Fruit fly (Drosophila melanogaster) whole organism, embryonic: Measurements from ENCODE around the gene Enoph.

ENCODE experiments used
- Aef1 ChIP-seq: fragments of 200-800 bp; sonication (Bioruptor generic); IDR thresholded peaks from 3 replicates; pipeline ENCODE4 v1.3.6; 2022; ENCODE audit warnings: missing biosample characterization, missing genetic modification characterization
- B-H1 ChIP-seq: fragments of 200-800 bp; sonication (Bioruptor generic); IDR thresholded peaks from 3 replicates; pipeline ENCODE4 v1.3.6; 2022; ENCODE audit warnings: missing biosample characterization, missing genetic modification characterization
- CG10274 ChIP-seq: fragments of 200-800 bp; sonication (Bioruptor generic); optimal IDR thresholded peaks from 3 replicates; lab custom pipeline; 2017; ENCODE audit warnings: missing biosample characterization, mild to moderate bottlenecking, missing genetic modification characterization
- CG12659 ChIP-seq: fragments of 200-800 bp; sonication (Bioruptor generic); optimal IDR thresholded peaks from 3 replicates; lab custom pipeline; 2017; ENCODE audit warnings: mild to moderate bottlenecking, missing biosample characterization, missing genetic modification reagents, missing genetic modification characterization
- CG12942 ChIP-seq: fragments of 200-800 bp; sonication (Bioruptor generic); optimal IDR thresholded peaks from 3 replicates; lab custom pipeline; 2016; ENCODE audit warnings: missing biosample characterization, missing genetic modification characterization
- CG13123 ChIP-seq: fragments of 200-800 bp; sonication (Bioruptor generic); optimal IDR thresholded peaks from 2 replicates; lab custom pipeline; 2016; ENCODE audit warnings: missing biosample characterization, missing genetic modification characterization
- CG14014 ChIP-seq: fragments of 200-800 bp; sonication (Bioruptor generic); IDR thresholded peaks from 2 replicates; pipeline ENCODE4 v1.3.6; 2022; ENCODE audit warnings: missing biosample characterization, missing genetic modification characterization
- CG14441 ChIP-seq: fragments of 200-800 bp; sonication (Bioruptor generic); IDR thresholded peaks from 2 replicates; pipeline ENCODE4 v1.3.6; 2022; ENCODE audit warnings: missing biosample characterization, missing genetic modification characterization
- CG14860 ChIP-seq: fragments of 200-800 bp; sonication (Bioruptor generic); IDR thresholded peaks from 3 replicates; pipeline ENCODE4 v1.3.6; 2022; ENCODE audit warnings: missing biosample characterization, missing genetic modification characterization; ENCODE audit not compliant: partially characterized antibody
- CG17361 ChIP-seq: fragments of 200-800 bp; sonication (Bioruptor generic); IDR thresholded peaks from 3 replicates; pipeline ENCODE4 v1.3.6; 2022; ENCODE audit warnings: missing biosample characterization, missing genetic modification characterization
- CG17802 ChIP-seq: fragments of 200-800 bp; sonication (Bioruptor generic); optimal IDR thresholded peaks from 2 replicates; lab custom pipeline; 2018; ENCODE audit warnings: missing biosample characterization, mild to moderate bottlenecking, missing genetic modification characterization, moderate library complexity
- CG17912 ChIP-seq: fragments of 200-800 bp; sonication (Bioruptor generic); optimal IDR thresholded peaks from 2 replicates; lab custom pipeline; 2018; ENCODE audit warnings: missing biosample characterization, mild to moderate bottlenecking, missing genetic modification characterization
- CG3163 ChIP-seq: fragments of 200-800 bp; sonication (Bioruptor generic); optimal IDR thresholded peaks from 3 replicates; lab custom pipeline; 2016; ENCODE audit warnings: missing biosample characterization, missing genetic modification characterization
- CG3726 ChIP-seq: fragments of 200-800 bp; sonication (Bioruptor generic); IDR thresholded peaks from 3 replicates; pipeline ENCODE4, ENCODE4 v1.3.6; 2022; ENCODE audit warnings: missing biosample characterization, missing genetic modification characterization
- CG3847 ChIP-seq: fragments of 200-800 bp; sonication (Bioruptor generic); IDR thresholded peaks from 2 replicates; pipeline ENCODE4 v1.3.6; 2022; ENCODE audit warnings: missing biosample characterization, missing genetic modification characterization
- CG4282 ChIP-seq: fragments of 200-800 bp; sonication (Bioruptor generic); optimal IDR thresholded peaks from 2 replicates; lab custom pipeline; 2016; ENCODE audit warnings: missing biosample characterization, missing genetic modification characterization
- CG6272 ChIP-seq: fragments of 200-800 bp; sonication (Bioruptor generic); IDR thresholded peaks from 2 replicates; pipeline ENCODE4 v1.3.6; 2022; ENCODE audit warnings: missing biosample characterization, missing genetic modification characterization
- CG6654 ChIP-seq: fragments of 200-800 bp; sonication (Bioruptor generic); optimal IDR thresholded peaks from 2 replicates; lab custom pipeline; 2017; ENCODE audit warnings: missing biosample characterization, mild to moderate bottlenecking, missing genetic modification characterization
- CG8281 ChIP-seq: fragments of 200-800 bp; sonication (Bioruptor generic); optimal IDR thresholded peaks from 2 replicates; lab custom pipeline; 2018; ENCODE audit warnings: missing biosample characterization, mild to moderate bottlenecking, missing genetic modification characterization, moderate library complexity
- CG9609 ChIP-seq: fragments of 200-800 bp; sonication (Bioruptor generic); optimal IDR thresholded peaks from 3 replicates; lab custom pipeline; 2016; ENCODE audit warnings: missing biosample characterization, missing genetic modification characterization
- Chrac-16 ChIP-seq: fragments of 200-800 bp; sonication (Bioruptor generic); optimal IDR thresholded peaks from 3 replicates; lab custom pipeline; 2016; ENCODE audit warnings: missing biosample characterization, missing genetic modification characterization
- Elba2 ChIP-seq: fragments of 200-800 bp; sonication (Bioruptor generic); optimal IDR thresholded peaks from 3 replicates; lab custom pipeline; 2016; ENCODE audit warnings: missing biosample characterization, missing genetic modification characterization
- Fer2 ChIP-seq: fragments of 200-800 bp; sonication (Bioruptor generic); optimal IDR thresholded peaks from 2 replicates; lab custom pipeline; 2018; ENCODE audit warnings: missing biosample characterization, mild to moderate bottlenecking, missing genetic modification characterization, moderate library complexity
- Gug ChIP-seq: fragments of 200-800 bp; sonication (Bioruptor generic); IDR thresholded peaks from 4 replicates; pipeline ENCODE4 v1.3.6; 2022; ENCODE audit warnings: missing biosample characterization, missing genetic modification characterization
- HLH54F ChIP-seq: fragments of 200-800 bp; sonication (Bioruptor generic); optimal IDR thresholded peaks from 3 replicates; lab custom pipeline; 2016; ENCODE audit warnings: missing biosample characterization, missing genetic modification characterization
- Hand ChIP-seq: fragments of 200-800 bp; sonication (Bioruptor generic); optimal IDR thresholded peaks from 2 replicates; lab custom pipeline; 2017; ENCODE audit warnings: mild to moderate bottlenecking, missing biosample characterization, missing genetic modification reagents, missing genetic modification characterization
- Kr ChIP-seq: fragments of 200-800 bp; sonication (Bioruptor generic); optimal IDR thresholded peaks from 2 replicates; lab custom pipeline; 2017; ENCODE audit warnings: missing biosample characterization, mild to moderate bottlenecking, missing genetic modification characterization
- Med ChIP-seq: fragments of 200-800 bp; sonication (Bioruptor generic); peaks from one replicate; lab custom pipeline; 2016; ENCODE audit warnings: missing biosample characterization, missing genetic modification characterization, mild to moderate bottlenecking, inconsistent platforms, moderate library complexity
- Nf-YA ChIP-seq: fragments of 200-800 bp; sonication (Bioruptor generic); IDR thresholded peaks from 2 replicates; pipeline ENCODE4 v1.3.6; 2022; ENCODE audit warnings: missing biosample characterization, missing genetic modification characterization
- Nf-YB ChIP-seq: fragments of 200-800 bp; sonication (Bioruptor generic); optimal IDR thresholded peaks from 3 replicates; lab custom pipeline; 2019; ENCODE audit warnings: missing biosample characterization, mild to moderate bottlenecking, missing genetic modification characterization, moderate library complexity
- Optix ChIP-seq: fragments of 200-800 bp; sonication (Bioruptor generic); IDR thresholded peaks from 3 replicates; pipeline ENCODE4 v1.3.6; 2022; ENCODE audit warnings: missing biosample characterization, missing genetic modification characterization
- Usf ChIP-seq: fragments of 200-800 bp; sonication (Bioruptor generic); optimal IDR thresholded peaks from 2 replicates; lab custom pipeline; 2017; ENCODE audit warnings: missing genotype, missing biosample characterization, missing genetic modification characterization
- amos ChIP-seq: fragments of 200-800 bp; sonication (Bioruptor generic); IDR thresholded peaks from 2 replicates; pipeline ENCODE4 v1.3.6; 2022; ENCODE audit warnings: missing biosample characterization, missing genetic modification characterization; ENCODE audit not compliant: partially characterized antibody
- bbx ChIP-seq: fragments of 200-800 bp; sonication (Bioruptor generic); IDR thresholded peaks from 2 replicates; pipeline ENCODE4 v1.3.6; 2022; ENCODE audit warnings: missing biosample characterization, missing genetic modification characterization; ENCODE audit not compliant: partially characterized antibody
- bcd ChIP-seq: fragments of 200-800 bp; sonication (Bioruptor generic); optimal IDR thresholded peaks from 2 replicates; lab custom pipeline; 2017; ENCODE audit warnings: missing biosample characterization, mild to moderate bottlenecking, missing genetic modification characterization
- br ChIP-seq: fragments of >200 bp; optimal IDR thresholded peaks from 2 replicates; lab custom pipeline; 2017
- cato ChIP-seq: fragments of 200-800 bp; sonication (Bioruptor generic); optimal IDR thresholded peaks from 2 replicates; lab custom pipeline; 2016; ENCODE audit warnings: missing biosample characterization, missing genetic modification characterization, borderline replicate concordance
- danr ChIP-seq: fragments of 200-800 bp; sonication (Bioruptor generic); IDR thresholded peaks from 2 replicates; pipeline ENCODE4 v1.3.6; 2022; ENCODE audit warnings: missing biosample characterization, missing genetic modification characterization
- jumu ChIP-seq: fragments of 200-800 bp; sonication (Bioruptor generic); optimal IDR thresholded peaks from 3 replicates; lab custom pipeline; 2016; ENCODE audit warnings: missing biosample characterization, missing genetic modification characterization
- kah ChIP-seq: fragments of 200-800 bp; sonication (Bioruptor generic); optimal IDR thresholded peaks from 2 replicates; lab custom pipeline; 2018; ENCODE audit warnings: missing biosample characterization, mild to moderate bottlenecking, missing genetic modification characterization
- nau ChIP-seq: fragments of 200-800 bp; sonication (Bioruptor generic); optimal IDR thresholded peaks from 3 replicates; lab custom pipeline; 2017; ENCODE audit warnings: missing biosample characterization, mild to moderate bottlenecking, missing genetic modification characterization, missing genetic modification reagents
- pb ChIP-seq: fragments of 200-800 bp; sonication (Bioruptor generic); optimal IDR thresholded peaks from 3 replicates; lab custom pipeline; 2016; ENCODE audit warnings: missing biosample characterization, missing genetic modification characterization
- ro ChIP-seq: fragments of 200-800 bp; sonication (Bioruptor generic); IDR thresholded peaks from 2 replicates; pipeline ENCODE4 v1.3.6; 2022; ENCODE audit warnings: missing biosample characterization, missing genetic modification characterization
- sens ChIP-seq: fragments of 200-800 bp; sonication (Bioruptor generic); peaks from one replicate; lab custom pipeline; 2016; ENCODE audit warnings: missing biosample characterization, missing genetic modification characterization
- sna ChIP-seq: fragments of 200-800 bp; sonication (Bioruptor generic); IDR thresholded peaks from 2 replicates; pipeline ENCODE4 v1.3.6; 2022; ENCODE audit warnings: missing biosample characterization, missing genetic modification characterization; ENCODE audit not compliant: partially characterized antibody
- sqz ChIP-seq: fragments of 200-800 bp; sonication (Bioruptor generic); optimal IDR thresholded peaks from 3 replicates; lab custom pipeline; 2018; ENCODE audit warnings: missing biosample characterization, mild to moderate bottlenecking, missing genetic modification characterization
- usp ChIP-seq: fragments of >200 bp; optimal IDR thresholded peaks from 2 replicates; lab custom pipeline; 2017; ENCODE audit warnings: missing biosample characterization, missing genetic modification characterization
- zen2 ChIP-seq: fragments of 200-800 bp; sonication (Bioruptor generic); IDR thresholded peaks from 3 replicates; pipeline ENCODE4 v1.3.6; 2022; ENCODE audit warnings: missing biosample characterization, missing genetic modification characterization; ENCODE audit not compliant: partially characterized antibody
- zf30C ChIP-seq: fragments of 200-800 bp; sonication (Bioruptor generic); optimal IDR thresholded peaks from 3 replicates; lab custom pipeline; 2018; ENCODE audit warnings: missing biosample characterization, mild to moderate bottlenecking, missing genetic modification characterization

Enoph gene

DNA sequence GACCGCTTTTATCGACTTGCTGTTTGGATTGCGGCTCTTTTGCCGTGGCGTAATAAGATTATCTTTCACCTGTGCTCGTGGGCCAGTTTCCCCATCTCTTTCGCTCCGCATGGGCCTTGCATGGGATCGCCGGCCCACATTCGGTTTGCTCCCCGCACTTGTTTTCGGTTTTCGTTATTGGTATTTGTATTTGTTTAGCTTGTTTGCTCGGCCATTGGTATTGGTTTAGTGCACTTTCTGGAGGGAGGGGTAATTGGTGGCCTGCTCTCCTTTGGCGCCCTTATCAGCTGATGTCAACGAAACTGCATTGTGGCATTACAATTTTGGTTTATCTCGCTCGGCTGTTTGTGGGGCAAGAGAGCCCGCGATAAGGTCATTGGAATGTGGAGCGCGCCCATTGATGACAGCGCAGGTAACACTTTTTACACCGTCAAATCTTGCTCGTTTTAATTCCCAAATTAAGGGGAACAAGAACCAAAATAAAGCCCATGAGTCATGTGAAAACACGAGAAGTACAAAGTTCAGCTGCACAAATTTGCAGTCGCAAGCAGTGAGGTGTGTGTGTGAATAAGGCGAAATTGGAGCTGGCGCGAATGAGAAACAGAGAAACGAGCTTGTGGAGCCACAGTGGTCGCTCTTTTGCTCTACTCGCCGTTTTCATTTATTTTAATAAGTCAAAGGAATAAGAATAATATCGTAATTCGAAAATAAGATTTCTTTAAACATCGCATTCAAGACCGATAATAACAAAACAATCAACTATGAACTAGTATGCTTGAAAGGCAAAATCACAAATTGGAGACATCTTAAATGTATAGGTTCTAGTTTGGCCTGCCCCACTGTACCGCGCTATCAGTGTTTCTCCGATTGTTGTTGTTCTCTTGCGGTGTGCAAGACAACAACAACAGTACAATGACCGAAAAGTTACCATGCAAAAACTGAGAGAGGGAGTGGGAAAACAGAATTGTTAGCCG lies 40.9 kb downstream of the Enoph start (continued):
- TF ChIP-seq kah (GFP tag; lab: Kevin White, UChicago) (peak; percentile 92), CG14860 (no peak), CG6654 (GFP tag; lab: Kevin White, UChicago) (peak; percentile 84), CG12659 (peak; percentile 87), CG9609 (GFP tag; lab: Kevin White, UChicago) (peak; percentile 97), danr (GFP tag; lab: Robert Waterston, UW) (peak; percentile 87), Chrac-16 (GFP tag; lab: Kevin White, UChicago) (peak; percentile 85), B-H1 (GFP tag; lab: Robert Waterston, UW) (peak; percentile 88), sens (GFP tag; lab: Kevin White, UChicago) (peak; percentile 100), CG14441 (GFP tag; lab: Robert Waterston, UW) (peak; percentile 68), Optix (GFP tag; lab: Robert Waterston, UW) (peak; percentile 97), bbx (GFP tag; lab: Robert Waterston, UW) (no peak), Aef1 (GFP tag; lab: Robert Waterston, UW) (peak; percentile 73), CG6272 (GFP tag; lab: Robert Waterston, UW) (no peak), cato (peak; percentile 97), Hand (GFP tag; lab: Kevin White, UChicago) (peak; percentile 7), CG10274 (GFP tag; lab: Kevin White, UChicago) (peak; percentile 85), Elba2 (no peak), nau (GFP tag; lab: Kevin White, UChicago) (peak; percentile 99), Nf-YA (GFP tag; lab: Robert Waterston, UW) (peak; percentile 97), CG4282 (GFP tag; lab: Kevin White, UChicago) (peak; percentile 96), CG17912 (GFP tag; lab: Kevin White, UChicago) (peak; percentile 99), pb (peak; percentile 98), CG13123 (GFP tag; lab: Kevin White, UChicago) (peak; percentile 99), zf30C (GFP tag; lab: Kevin White, UChicago) (peak; percentile 1), sna (GFP tag; lab: Robert Waterston, UW) (0 out of 2 replicates have a peak, but pooled peaks have one; percentile 21), HLH54F (GFP tag; lab: Kevin White, UChicago) (peak; percentile 84), amos (GFP tag; lab: Robert Waterston, UW) (no peak), zen2 (no peak), CG8281 (peak; percentile 86), Usf (GFP tag; lab: Kevin White, UChicago) (peak; percentile 92), CG12942 (GFP tag; lab: Kevin White, UChicago) (peak; percentile 99), Gug (GFP tag; lab: Robert Waterston, UW) (peak; percentile 77; the same call in 2 of the 4 replicates), CG17361 (GFP tag; lab: Robert Waterston, UW) (peak; percentile 70; the same call in 2 of the 3 replicates), ro (GFP tag; lab: Robert Waterston, UW) (peak; percentile 79), br (no peak), sqz (GFP tag; lab: Kevin White, UChicago) (peak; percentile 97), bcd (GFP tag; lab: Kevin White, UChicago) (peak; percentile 97), CG3163 (peak; percentile 93), jumu (GFP tag; lab: Kevin White, UChicago) (peak; percentile 97), Nf-YB (GFP tag; lab: Kevin White, UChicago) (peak; percentile 87), CG14014 (peak; percentile 82; the same call in 1 of the 2 replicates), CG3726 (GFP tag; lab: Robert Waterston, UW) (peak; percentile 94), Fer2 (peak; percentile 67), usp (no peak), CG3847 (GFP tag; lab: Robert Waterston, UW) (peak; percentile 48), CG17802 (tag; lab: Kevin White, UChicago) (peak; percentile 91), Med (GFP tag; lab: Kevin White, UChicago) (peak; percentile 99), Kr (GFP tag; lab: Kevin White, UChicago) (peak; percentile 100)
